Fruit fly (Drosophila melanogaster): ENCODE measurements around the gene CG14711.
A peak's percentile ranks its signal among the peaks of the same experiment; 100 is the strongest.

CG14711 gene

DNA sequence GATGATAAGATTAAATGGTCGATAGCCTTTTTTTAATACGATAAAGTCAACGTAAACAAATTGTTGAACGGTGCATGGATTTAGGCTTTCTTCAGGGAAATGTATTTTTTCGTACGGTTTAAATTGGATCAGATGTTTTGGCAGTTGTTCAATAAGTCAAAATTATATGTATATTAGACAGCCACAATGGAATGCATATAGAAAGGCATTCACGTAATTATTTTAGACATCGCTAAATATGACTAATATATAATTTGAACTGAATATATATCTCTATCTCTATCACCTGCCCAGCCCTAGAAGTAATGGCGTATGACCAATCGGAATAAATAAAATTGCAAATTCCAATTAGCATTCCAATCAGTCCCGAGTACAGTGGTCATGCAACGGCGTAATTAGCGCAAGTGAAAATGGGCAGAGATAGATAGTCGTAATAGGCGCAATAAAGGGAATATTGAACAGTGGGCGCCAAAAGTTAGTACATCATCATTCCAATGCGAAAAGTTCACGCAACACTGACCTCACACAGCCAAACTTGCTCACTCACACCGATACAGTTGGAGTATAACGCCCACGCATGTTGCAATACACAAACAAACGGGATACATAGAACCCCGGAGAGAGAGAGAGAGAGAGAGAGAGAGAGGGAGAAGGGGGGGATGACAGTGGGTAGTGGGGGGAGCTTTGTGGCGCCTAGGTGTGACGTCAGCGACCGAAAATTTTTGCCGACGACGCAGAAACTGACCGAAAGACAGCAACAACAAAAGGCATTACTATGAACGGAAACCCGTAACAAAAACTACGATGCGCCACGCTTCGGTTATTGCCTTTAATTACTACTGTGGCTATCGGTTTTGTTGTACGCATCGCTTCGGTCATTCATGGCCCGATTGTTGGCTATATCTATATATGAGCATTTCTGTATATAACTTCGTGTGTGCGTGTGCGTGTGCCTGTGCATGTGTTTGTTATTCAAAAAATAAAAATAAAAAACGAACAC lies 25.5 kb downstream of the CG14711 start (continued):
- peak; percentile 84 for TF ChIP-seq CG12769 (tag; optimal IDR thresholded peaks at IDR 0.05)
- TF ChIP-seq CG7357 (GFP tag; IDR thresholded peaks at IDR 0.05): no peak
- TF ChIP-seq CG10979 (tag; optimal IDR thresholded peaks at IDR 0.05): no peak
- TF ChIP-seq Rx (GFP tag; IDR thresholded peaks at IDR 0.05): no peak
- no peak for TF ChIP-seq CG33213 (GFP tag; optimal IDR thresholded peaks at IDR 0.05)
- TF ChIP-seq CG11247 (GFP tag; IDR thresholded peaks at IDR 0.05): no peak
- no peak for TF ChIP-seq dati (GFP tag; IDR thresholded peaks at IDR 0.05)
- 0 out of 2 replicates have a peak, but pooled peaks have one; percentile 31 for TF ChIP-seq slbo (GFP tag; IDR thresholded peaks at IDR 0.05)
- no peak for TF ChIP-seq HLH4C (GFP tag; IDR thresholded peaks at IDR 0.05; ENCODE audit: partially characterized antibody)
- no peak for TF ChIP-seq kay (GFP tag; optimal IDR thresholded peaks at IDR 0.05)
- TF ChIP-seq Abd-B (GFP tag; optimal IDR thresholded peaks at IDR 0.05): no peak
- no peak for TF ChIP-seq oc (tag; optimal IDR thresholded peaks at IDR 0.05)
- no peak for TF ChIP-seq CG13123 (GFP tag; optimal IDR thresholded peaks at IDR 0.05)
- TF ChIP-seq Ada2b (GFP tag; IDR thresholded peaks at IDR 0.05): no peak
- TF ChIP-seq Atf3 (GFP tag; optimal IDR thresholded peaks at IDR 0.05): peak; percentile 47
- no peak for TF ChIP-seq E2f2 (GFP tag; IDR thresholded peaks at IDR 0.05)
- TF ChIP-seq sens (GFP tag): peak; percentile 13
- TF ChIP-seq ac (GFP tag; optimal IDR thresholded peaks at IDR 0.05): no peak
- TF ChIP-seq gsb-n (tag; optimal IDR thresholded peaks at IDR 0.05): no peak
- TF ChIP-seq jing (GFP tag; optimal IDR thresholded peaks at IDR 0.05): no peak
- TF ChIP-seq Xbp1 (GFP tag; optimal IDR thresholded peaks at IDR 0.05): no peak
- peak in 1 of 2 experiments; percentile 48 for TF ChIP-seq Hr78 (GFP tag; optimal IDR thresholded peaks at IDR 0.05)
- no peak for TF ChIP-seq Dfd (GFP tag; optimal IDR thresholded peaks at IDR 0.05)
- no peak for TF ChIP-seq trem (tag; optimal IDR thresholded peaks at IDR 0.05)
- peak; percentile 33 for TF ChIP-seq Fer1 (GFP tag; optimal IDR thresholded peaks at IDR 0.05)
- TF ChIP-seq amos (GFP tag; IDR thresholded peaks at IDR 0.05; ENCODE audit: partially characterized antibody): peak; percentile 12; the same call in 1 of the 2 replicates
- TF ChIP-seq CG1832 (GFP tag; optimal IDR thresholded peaks at IDR 0.05): peak; percentile 57
- no peak for TF ChIP-seq pb (GFP tag; optimal IDR thresholded peaks at IDR 0.05)
- no peak for TF ChIP-seq tll (GFP tag; optimal IDR thresholded peaks at IDR 0.05)
- no peak for TF ChIP-seq psq (GFP tag; optimal IDR thresholded peaks at IDR 0.05)
- TF ChIP-seq HmgD (GFP tag; optimal IDR thresholded peaks at IDR 0.05): no peak
- no peak for TF ChIP-seq pros (GFP tag; optimal IDR thresholded peaks at IDR 0.05)
- no peak for TF ChIP-seq CG3995 (GFP tag; optimal IDR thresholded peaks at IDR 0.05)
- no peak for TF ChIP-seq twi (tag; optimal IDR thresholded peaks at IDR 0.05)
- TF ChIP-seq dpn (GFP tag; optimal IDR thresholded peaks at IDR 0.05): no peak
- TF ChIP-seq Mes4 (GFP tag; optimal IDR thresholded peaks at IDR 0.05): no peak
- TF ChIP-seq Atf6 (GFP tag; IDR thresholded peaks at IDR 0.05): no peak
- no peak for TF ChIP-seq B-H1 (GFP tag; IDR thresholded peaks at IDR 0.05)
- 0 out of 2 replicates have a peak, but pooled peaks have one; percentile 37 for TF ChIP-seq chm (GFP tag; IDR thresholded peaks at IDR 0.05)
- no peak for TF ChIP-seq CG2202 (tag; optimal IDR thresholded peaks at IDR 0.05)
- no peak for TF ChIP-seq Hey (tag; optimal IDR thresholded peaks at IDR 0.05)
- TF ChIP-seq mirr (GFP tag; optimal IDR thresholded peaks at IDR 0.05): no peak
- TF ChIP-seq ase (GFP tag; IDR thresholded peaks at IDR 0.05): no peak
- TF ChIP-seq CG10209 (GFP tag; optimal IDR thresholded peaks at IDR 0.05): no peak
- no peak for TF ChIP-seq lab (GFP tag; optimal IDR thresholded peaks at IDR 0.05)
- no peak for TF ChIP-seq Eip74EF (GFP tag; optimal IDR thresholded peaks at IDR 0.05)

Measured in whole organism, embryonic.